Worm (Caenorhabditis elegans) whole organism, L3 larva: Measurements from ENCODE around the gene Y55F3C.10.

Experiments
- R02D3.7 ChIP-seq: fragments of 150-350 bp; optimal IDR thresholded peaks from 2 replicates; lab custom pipeline; 2014; ENCODE audit warnings: missing biosample characterization, missing genetic modification characterization
- ZK546.5 ChIP-seq: sonication (generic microtip); optimal IDR thresholded peaks from 2 replicates; lab custom pipeline; 2017; ENCODE audit warnings: missing biosample characterization, missing genetic modification characterization
- ama-1 ChIP-seq: fragments of 150-350 bp; optimal IDR thresholded peaks from 2 replicates; lab custom pipeline; 2018
- ceh-16 ChIP-seq: sonication (generic microtip); optimal IDR thresholded peaks from 2 replicates; lab custom pipeline; 2017; ENCODE audit warnings: missing biosample characterization, missing genetic modification characterization
- ceh-28 ChIP-seq: fragments of 150-350 bp; optimal IDR thresholded peaks from 2 replicates; lab custom pipeline; 2014; ENCODE audit warnings: missing biosample characterization, missing genetic modification reagents, missing genetic modification characterization
- ceh-9 ChIP-seq: sonication (generic microtip); optimal IDR thresholded peaks from 2 replicates; lab custom pipeline; 2018; ENCODE audit warnings: missing biosample characterization, missing genetic modification characterization
- egl-27 ChIP-seq: sonication (generic microtip); optimal IDR thresholded peaks from 4 replicates; lab custom pipeline; 2017; ENCODE audit warnings: missing biosample characterization, missing genetic modification reagents, missing genetic modification characterization
- elt-1 ChIP-seq: fragments of 150-350 bp; optimal IDR thresholded peaks from 2 replicates; lab custom pipeline; 2014; ENCODE audit warnings: missing biosample characterization, missing genetic modification characterization
- elt-2 ChIP-seq: sonication (generic microtip); optimal IDR thresholded peaks from 2 replicates; lab custom pipeline; 2016; ENCODE audit warnings: missing genetic modification reagents, mild to moderate bottlenecking, missing genetic modification characterization, missing compliant biosample characterization
- eor-1 ChIP-seq, 2 experiments: fragments of 150-350 bp; optimal IDR thresholded peaks; 2 replicates each; lab custom pipeline; 2014 to 2018; ENCODE audit warnings: missing biosample characterization in 2 of 2, missing genetic modification characterization in 2 of 2
- fkh-10 ChIP-seq: sonication (generic microtip); optimal IDR thresholded peaks from 2 replicates; lab custom pipeline; 2017; ENCODE audit warnings: missing biosample characterization, missing genetic modification reagents, missing genetic modification characterization
- fkh-2 ChIP-seq: fragments of 150-350 bp; optimal IDR thresholded peaks from 2 replicates; lab custom pipeline; 2014; ENCODE audit warnings: missing biosample characterization, missing genetic modification reagents, missing genetic modification characterization
- fos-1 ChIP-seq: fragments of 150-350 bp; optimal IDR thresholded peaks from 2 replicates; lab custom pipeline; 2014; ENCODE audit warnings: missing biosample characterization, missing genetic modification characterization
- hmg-11 ChIP-seq: sonication (generic microtip); optimal IDR thresholded peaks from 2 replicates; lab custom pipeline; 2016; ENCODE audit warnings: missing genetic modification characterization, missing compliant biosample characterization
- jun-1 ChIP-seq: fragments of 150-350 bp; optimal IDR thresholded peaks from 2 replicates; lab custom pipeline; 2014; ENCODE audit warnings: missing biosample characterization, missing genetic modification reagents, missing genetic modification characterization
- lsy-12 ChIP-seq: sonication (generic microtip); optimal IDR thresholded peaks from 2 replicates; lab custom pipeline; 2016; ENCODE audit warnings: mild to moderate bottlenecking, missing genetic modification characterization, missing compliant biosample characterization
- mdl-1 ChIP-seq: fragments of 150-350 bp; optimal IDR thresholded peaks from 2 replicates; lab custom pipeline; 2014; ENCODE audit warnings: missing biosample characterization, missing genetic modification characterization
- mml-1 ChIP-seq: fragments of 150-350 bp; sonication (generic microtip); optimal IDR thresholded peaks from 3 replicates; lab custom pipeline; 2014; ENCODE audit warnings: missing biosample characterization, missing genetic modification characterization
- nhr-12 ChIP-seq: fragments of 150-350 bp; optimal IDR thresholded peaks from 2 replicates; lab custom pipeline; 2014; ENCODE audit warnings: missing biosample characterization, missing genetic modification characterization
- nhr-23 ChIP-seq: fragments of 150-350 bp; optimal IDR thresholded peaks from 2 replicates; lab custom pipeline; 2014; ENCODE audit warnings: missing biosample characterization, missing genetic modification reagents, missing genetic modification characterization
- nhr-237 ChIP-seq: fragments of 150-350 bp; optimal IDR thresholded peaks from 2 replicates; lab custom pipeline; 2014; ENCODE audit warnings: missing biosample characterization, missing genetic modification characterization
- nhr-25 ChIP-seq: sonication (generic microtip); optimal IDR thresholded peaks from 2 replicates; lab custom pipeline; 2017; ENCODE audit warnings: missing biosample characterization, missing genetic modification characterization
- nhr-28 ChIP-seq: fragments of 150-350 bp; optimal IDR thresholded peaks from 2 replicates; lab custom pipeline; 2014; ENCODE audit warnings: missing biosample characterization, missing genetic modification characterization
- nhr-43 ChIP-seq: sonication (generic microtip); optimal IDR thresholded peaks from 2 replicates; lab custom pipeline; 2016; ENCODE audit warnings: mild to moderate bottlenecking, missing genetic modification characterization, missing compliant biosample characterization; ENCODE audit not compliant: poor library complexity, severe bottlenecking
- nhr-67 ChIP-seq: fragments of 150-350 bp; optimal IDR thresholded peaks from 2 replicates; lab custom pipeline; 2014; ENCODE audit warnings: missing biosample characterization, missing genetic modification characterization
- nhr-76 ChIP-seq: fragments of 150-350 bp; sonication (generic microtip); optimal IDR thresholded peaks from 5 replicates; lab custom pipeline; 2014; ENCODE audit warnings: missing biosample characterization, missing genetic modification characterization
- pha-4 ChIP-seq: fragments of 150-350 bp; optimal IDR thresholded peaks from 2 replicates; lab custom pipeline; 2014; ENCODE audit warnings: missing biosample characterization, missing genetic modification reagents, missing genetic modification characterization
- pqm-1 ChIP-seq: fragments of 150-350 bp; optimal IDR thresholded peaks from 2 replicates; lab custom pipeline; 2017; ENCODE audit warnings: missing biosample characterization, missing genetic modification characterization, inconsistent platforms
- snpc-4 ChIP-seq: fragments of 150-350 bp; optimal IDR thresholded peaks from 2 replicates; lab custom pipeline; 2014; ENCODE audit warnings: missing biosample characterization, missing genetic modification characterization
- unc-62 ChIP-seq: fragments of 150-350 bp; sonication (generic microtip); optimal IDR thresholded peaks from 4 replicates; lab custom pipeline; 2014; ENCODE audit warnings: missing biosample characterization, missing genetic modification reagents, missing genetic modification characterization
- zag-1 ChIP-seq: fragments of 150-350 bp; optimal IDR thresholded peaks from 2 replicates; lab custom pipeline; 2014; ENCODE audit warnings: missing biosample characterization, missing genetic modification characterization
- ztf-11 ChIP-seq: fragments of 150-350 bp; optimal IDR thresholded peaks from 2 replicates; lab custom pipeline; 2014; ENCODE audit warnings: missing biosample characterization, missing genetic modification characterization
- ztf-4 ChIP-seq: fragments of 150-350 bp; optimal IDR thresholded peaks from 2 replicates; lab custom pipeline; 2014; ENCODE audit warnings: missing biosample characterization, missing genetic modification characterization

The Y55F3C.10 gene

DNA sequence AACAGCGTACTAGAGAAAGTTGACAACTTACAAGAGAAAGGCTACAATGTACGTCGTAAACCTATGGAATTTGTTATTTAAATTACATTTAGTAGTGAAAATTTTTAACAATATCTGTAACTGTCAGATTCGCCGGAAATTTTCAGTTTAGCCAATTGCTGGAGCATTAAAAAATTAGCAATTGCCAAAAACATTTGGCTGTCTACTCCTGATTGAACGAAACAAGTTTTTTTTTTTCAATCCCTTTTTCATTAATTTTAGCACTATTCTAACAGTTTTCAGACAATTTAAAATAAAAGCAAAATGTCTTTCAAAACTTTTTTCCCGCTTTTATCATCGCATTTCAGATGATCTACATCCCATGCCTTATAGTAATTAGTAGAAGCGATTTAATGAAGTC is 37.7 kb upstream of the Y55F3C.10 start:
- no peak for TF ChIP-seq jun-1
- TF ChIP-seq ama-1 (lab: Kevin White, UChicago): no peak
- no peak for TF ChIP-seq pqm-1 (tag; lab: Kevin White, UChicago)
- no peak for TF ChIP-seq snpc-4 (tag; lab: Kevin White, UChicago)
- no peak for TF ChIP-seq fkh-2
- no peak for TF ChIP-seq ztf-4 (tag; lab: Kevin White, UChicago)
- TF ChIP-seq nhr-28 (tag; lab: Kevin White, UChicago): no peak
- TF ChIP-seq fkh-10: no peak
- no peak for TF ChIP-seq nhr-237 (tag; lab: Kevin White, UChicago)
- TF ChIP-seq egl-27: no peak
- no peak for TF ChIP-seq mml-1 (tag; lab: Kevin White, UChicago)
- no peak for TF ChIP-seq nhr-23 (tag; lab: Kevin White, UChicago)
- no peak for TF ChIP-seq hmg-11 (tag; lab: Kevin White, UChicago)
- no peak for TF ChIP-seq ZK546.5

DNA sequence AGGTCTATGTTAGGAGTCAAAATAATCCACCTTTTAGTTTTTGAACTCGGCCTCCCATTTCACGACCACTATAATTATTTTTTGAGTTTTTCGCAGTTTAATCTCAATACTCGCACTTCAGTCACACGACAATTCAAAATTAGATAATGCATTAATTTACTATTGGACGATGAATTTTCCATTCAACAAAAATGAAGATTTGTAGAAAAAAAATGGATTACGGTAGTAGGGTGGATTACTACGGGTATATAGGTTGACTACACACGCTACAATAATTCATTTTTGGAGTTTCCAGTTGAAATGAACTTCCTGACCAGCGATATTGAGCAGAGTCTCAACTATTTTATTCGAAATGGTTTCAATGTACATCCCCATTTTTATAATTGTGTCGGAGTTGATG is 37.2 kb upstream of the Y55F3C.10 start, which contains the start of gene srt-23:
Gene srt-23, plus strand, starts transcription at position 301 of the 400 bp plus-strand sequence.
- TF ChIP-seq elt-1 (tag; lab: Kevin White, UChicago) (no peak), nhr-67 (tag; lab: Kevin White, UChicago) (no peak), zag-1 (tag; lab: Kevin White, UChicago) (no peak), egl-27 (no peak), nhr-43 (no peak), nhr-76 (tag; lab: Kevin White, UChicago) (no peak), pha-4 (no peak), ztf-11 (tag; lab: Kevin White, UChicago) (no peak)

DNA sequence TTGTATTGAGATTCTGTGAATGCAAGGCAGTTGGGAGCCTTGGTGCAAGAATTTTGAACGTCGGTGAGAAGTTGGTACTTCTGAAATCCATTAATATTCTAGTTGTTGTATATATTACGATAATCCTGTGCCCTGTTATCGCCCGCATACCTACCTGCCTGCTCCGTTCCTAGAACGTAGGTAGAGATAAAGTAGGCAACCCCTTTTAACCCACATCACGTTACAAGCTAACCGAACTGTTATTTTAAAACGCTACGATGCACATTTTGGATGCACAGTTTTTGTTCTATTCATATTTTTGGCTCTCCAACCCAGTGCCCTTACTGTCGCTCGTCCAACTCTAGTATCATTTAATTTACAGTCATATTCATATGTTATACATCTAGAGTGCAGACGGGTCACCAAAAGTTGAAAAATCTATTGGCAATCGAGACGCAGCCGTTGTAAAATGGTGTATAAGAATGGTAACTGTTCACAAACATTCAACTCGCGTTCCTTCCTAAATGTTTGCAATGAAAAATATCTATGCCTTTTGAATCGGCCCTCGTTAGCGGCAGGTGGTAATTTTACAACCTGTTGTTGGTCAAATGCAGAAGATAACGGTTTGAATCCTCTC is 35.2 kb upstream of the Y55F3C.10 start:
- TF ChIP-seq ceh-9 (tag; lab: Kevin White, UChicago): no peak

- TF ChIP-seq nhr-237 (tag; lab: Kevin White, UChicago): no peak
- TF ChIP-seq hmg-11 (tag; lab: Kevin White, UChicago): no peak
- TF ChIP-seq zag-1 (tag; lab: Kevin White, UChicago): no peak
- no peak for TF ChIP-seq fos-1
- TF ChIP-seq eor-1 (tag; optimal IDR thresholded peaks at IDR 0.05; lab: Kevin White, UChicago): no peak
- no peak for TF ChIP-seq nhr-25 (tag; lab: Kevin White, UChicago)
These were observed 30.3 kb upstream of the Y55F3C.10 start for ce11 chrIV:749557-749956.

DNA sequence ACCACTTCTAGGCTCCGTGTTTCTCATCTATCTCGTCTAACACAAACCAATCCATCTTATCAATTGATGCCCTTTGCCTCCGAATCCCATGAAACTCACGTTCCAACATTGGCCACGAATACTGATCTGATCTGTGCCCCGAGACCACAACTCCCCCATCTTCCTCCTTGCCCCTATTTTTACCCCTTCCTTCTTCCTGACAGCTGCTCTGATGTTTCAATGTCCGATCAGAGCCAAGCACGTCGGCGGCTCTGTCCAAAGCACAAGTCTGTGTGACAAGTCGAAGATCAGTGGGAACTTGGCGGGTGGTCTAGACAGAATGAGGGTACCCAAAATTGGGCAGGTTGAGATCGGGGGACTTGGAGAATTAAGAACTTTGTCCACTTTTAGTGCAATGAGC is 27.1 kb upstream of the Y55F3C.10 start:
- TF ChIP-seq fkh-2 (no peak), nhr-12 (no peak), ceh-28 (tag; lab: Kevin White, UChicago) (no peak), unc-62 (GFP tag; lab: Kevin White, UChicago) (no peak), nhr-67 (tag; lab: Kevin White, UChicago) (no peak), lsy-12 (tag; lab: Kevin White, UChicago) (no peak), fos-1 (no peak), ceh-16 (no peak), pha-4 (no peak), fkh-10 (no peak), nhr-43 (no peak), elt-2 (no peak)

DNA sequence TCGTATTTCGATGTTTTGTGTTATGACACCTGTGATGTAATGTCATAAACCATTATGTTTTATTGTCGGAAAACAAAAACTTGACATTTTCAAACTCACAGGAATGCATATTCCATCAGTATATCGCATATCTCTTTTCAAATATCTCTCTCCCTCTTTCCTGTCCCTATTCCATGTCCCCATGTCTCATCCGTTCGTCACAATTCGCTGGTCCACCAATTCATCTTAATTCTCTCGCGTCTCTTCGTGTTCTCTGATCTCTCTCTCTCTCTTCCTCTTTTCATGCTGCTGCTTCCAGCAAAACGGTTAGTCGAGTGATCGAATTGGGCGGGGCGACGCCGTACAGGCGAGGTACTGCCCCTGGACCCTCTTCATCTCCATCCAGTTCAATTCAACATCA is 22.6 kb upstream of the Y55F3C.10 start:
- no peak for TF ChIP-seq ceh-9 (tag; lab: Kevin White, UChicago)
- no peak for TF ChIP-seq R02D3.7 (tag; lab: Kevin White, UChicago)
- TF ChIP-seq mdl-1 (tag; lab: Kevin White, UChicago): no peak
- TF ChIP-seq, all 47 proteins: peak for 0
